Fruit fly (Drosophila melanogaster) whole organism, wandering third instar larva: ENCODE measurements around the gene CG32271.

ENCODE experiments used
- Hr78 ChIP-seq: fragments of >200 bp; optimal IDR thresholded peaks from 2 replicates; lab custom pipeline; 2017; ENCODE audit warnings: missing biosample characterization, missing genetic modification characterization
- Myc ChIP-seq: fragments of >200 bp; optimal IDR thresholded peaks from 2 replicates; lab custom pipeline; 2017
- fru ChIP-seq: fragments of 200-800 bp; sonication (Bioruptor generic); optimal IDR thresholded peaks from 3 replicates; lab custom pipeline; 2016; ENCODE audit warnings: missing biosample characterization, mild to moderate bottlenecking, missing genetic modification characterization
- h ChIP-seq: fragments of 200-800 bp; sonication (Bioruptor generic); optimal IDR thresholded peaks from 3 replicates; lab custom pipeline; 2016; ENCODE audit warnings: missing biosample characterization, mild to moderate bottlenecking, missing genetic modification characterization
- lola ChIP-seq: fragments of >200 bp; optimal IDR thresholded peaks from 2 replicates; lab custom pipeline; 2017; ENCODE audit warnings: missing biosample characterization, missing genetic modification characterization
- tai ChIP-seq: sonication (Bioruptor generic); optimal IDR thresholded peaks from 2 replicates; lab custom pipeline; 2016; ENCODE audit warnings: missing biosample characterization, missing genetic modification characterization

dm6 chr3L:3251659-3252490, 48.9 kb upstream of the CG32271 start:
- TF ChIP-seq lola (no peak), fru (GFP tag; lab: Kevin White, UChicago) (peak; percentile 26), Hr78 (no peak), h (peak; percentile 27), Myc (lab: Kevin White, UChicago) (no peak), tai (GFP tag; lab: Kevin White, UChicago) (peak; percentile 29)
